Worm (Caenorhabditis elegans) whole organism, early embryonic: ENCODE measurements around the gene ugt-23.

Experiments
- B0310.2 ChIP-seq: sonication (generic microtip); optimal IDR thresholded peaks from 2 replicates; lab custom pipeline; 2016; ENCODE audit warnings: mild to moderate bottlenecking, missing genetic modification characterization, missing compliant biosample characterization
- F13C5.2 ChIP-seq: sonication (generic microtip); optimal IDR thresholded peaks from 2 replicates; lab custom pipeline; 2017; ENCODE audit warnings: mild to moderate bottlenecking, missing genetic modification characterization, inconsistent platforms, missing compliant biosample characterization
- aly-1 ChIP-seq: sonication (generic microtip); optimal IDR thresholded peaks from 2 replicates; lab custom pipeline; 2016; ENCODE audit warnings: missing genetic modification characterization, missing compliant biosample characterization
- ama-1 ChIP-seq: fragments of 150-350 bp; optimal IDR thresholded peaks from 2 replicates; lab custom pipeline; 2014
- ceh-13 ChIP-seq: fragments of 200-800 bp; sonication (Bioruptor generic); optimal IDR thresholded peaks from 2 replicates; lab custom pipeline; 2018; ENCODE audit warnings: mild to moderate bottlenecking, missing genetic modification characterization, missing compliant biosample characterization
- ceh-36 ChIP-seq: sonication (generic microtip); optimal IDR thresholded peaks from 2 replicates; lab custom pipeline; 2016; ENCODE audit warnings: missing genetic modification characterization, inconsistent platforms, missing compliant biosample characterization
- ets-7 ChIP-seq: sonication (generic microtip); optimal IDR thresholded peaks from 2 replicates; lab custom pipeline; 2016; ENCODE audit warnings: missing genotype, missing genetic modification characterization, missing compliant biosample characterization
- flt-1 ChIP-seq: fragments of 200-800 bp; sonication (Bioruptor generic); IDR thresholded peaks from 2 replicates; pipeline ENCODE4 v1.3.6; 2022; ENCODE audit warnings: missing genetic modification characterization, missing compliant biosample characterization
- hmbx-1 ChIP-seq: sonication (generic microtip); optimal IDR thresholded peaks from 2 replicates; lab custom pipeline; 2016; ENCODE audit warnings: mild to moderate bottlenecking, missing genetic modification characterization, missing compliant biosample characterization
- hmg-4 ChIP-seq: fragments of 200-800 bp; sonication (Bioruptor generic); optimal IDR thresholded peaks from 2 replicates; lab custom pipeline; 2018; ENCODE audit warnings: mild to moderate bottlenecking, missing genetic modification characterization, missing compliant biosample characterization
- hnd-1 ChIP-seq: sonication (generic microtip); optimal IDR thresholded peaks from 2 replicates; lab custom pipeline; 2016; ENCODE audit warnings: missing genetic modification characterization, missing compliant biosample characterization
- pes-1 ChIP-seq: fragments of 200-800 bp; sonication (Bioruptor generic); IDR thresholded peaks from 2 replicates; pipeline ENCODE4 v1.3.6; 2022; ENCODE audit warnings: missing genetic modification reagents, missing genetic modification characterization, missing compliant biosample characterization
- scrt-1 ChIP-seq: fragments of 200-800 bp; sonication (Bioruptor generic); IDR thresholded peaks from 2 replicates; pipeline ENCODE4 v1.3.6; 2022; ENCODE audit warnings: missing genetic modification characterization, missing compliant biosample characterization
- sea-1 ChIP-seq: fragments of 200-800 bp; sonication (Bioruptor generic); conservative IDR thresholded peaks from 2 replicates; pipeline ENCODE4 v1.3.6; 2022; ENCODE audit warnings: missing genetic modification characterization, missing compliant biosample characterization
- tbx-11 ChIP-seq: fragments of 200-800 bp; sonication (Bioruptor generic); IDR thresholded peaks from 2 replicates; pipeline ENCODE4 v1.3.6; 2022; ENCODE audit warnings: missing genetic modification characterization, missing compliant biosample characterization
- tbx-37 ChIP-seq: fragments of 200-800 bp; sonication (Bioruptor generic); conservative IDR thresholded peaks from 2 replicates; pipeline ENCODE4 v1.3.6; 2022; ENCODE audit warnings: missing genetic modification reagents, missing genetic modification characterization, missing compliant biosample characterization
- tra-4 ChIP-seq: sonication (generic microtip); optimal IDR thresholded peaks from 2 replicates; lab custom pipeline; 2017; ENCODE audit warnings: missing genetic modification characterization, missing compliant biosample characterization

The ugt-23 gene

DNA sequence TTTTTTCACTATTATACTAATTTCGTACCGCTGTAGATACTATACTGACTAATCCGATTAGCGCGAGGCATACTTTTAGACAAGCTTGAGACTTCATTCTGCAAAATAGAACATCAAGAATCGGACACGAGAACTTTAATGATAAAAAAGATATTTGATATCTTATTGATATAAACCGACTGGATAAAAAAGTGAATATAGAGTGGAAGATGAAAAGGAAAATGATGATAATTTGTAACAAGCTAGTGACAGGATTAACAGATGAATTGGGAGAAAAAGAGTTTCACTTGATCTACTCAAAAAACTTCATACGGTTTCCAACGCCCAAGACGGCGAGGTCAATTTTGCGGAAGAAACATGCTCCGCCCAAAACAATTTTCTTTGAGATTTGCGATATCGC lies 24.0 kb upstream of the ugt-23 start, which contains the start of gene nas-37:
nas-37 (minus strand) TSS at position 101 of the 400 bp plus-strand sequence.
- TF ChIP-seq ama-1: no peak
- no peak for TF ChIP-seq tbx-11 (GFP tag; lab: Robert Waterston, UW)

DNA sequence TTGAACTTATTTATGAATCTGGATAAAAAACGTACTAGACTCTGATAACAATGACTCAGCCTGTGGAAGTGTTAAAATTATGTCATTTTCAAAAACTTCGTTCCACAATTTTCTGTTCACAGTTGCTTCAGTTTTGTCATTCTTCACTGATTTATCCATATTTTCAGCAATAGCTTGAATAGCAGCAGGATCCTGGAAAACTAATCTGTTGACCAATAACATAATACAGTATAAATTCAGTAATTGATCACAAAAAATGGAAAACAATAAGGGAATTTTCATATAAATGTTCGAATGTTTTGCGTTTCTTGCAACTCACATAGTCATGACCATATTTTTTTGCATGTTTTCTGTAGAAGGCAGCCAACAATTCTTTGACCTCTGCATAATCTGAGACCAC lies 23.6 kb upstream of the ugt-23 start:
- TF ChIP-seq tra-4 (tag; lab: Kevin White, UChicago) (no peak), flt-1 (GFP tag; lab: Robert Waterston, UW) (no peak), scrt-1 (GFP tag; lab: Robert Waterston, UW) (no peak), aly-1 (tag; lab: Kevin White, UChicago) (no peak), tbx-37 (GFP tag; lab: Robert Waterston, UW) (no peak), ama-1 (no peak), hmg-4 (GFP tag; lab: Kevin White, UChicago) (no peak), ceh-13 (GFP tag; lab: Kevin White, UChicago) (no peak)

DNA sequence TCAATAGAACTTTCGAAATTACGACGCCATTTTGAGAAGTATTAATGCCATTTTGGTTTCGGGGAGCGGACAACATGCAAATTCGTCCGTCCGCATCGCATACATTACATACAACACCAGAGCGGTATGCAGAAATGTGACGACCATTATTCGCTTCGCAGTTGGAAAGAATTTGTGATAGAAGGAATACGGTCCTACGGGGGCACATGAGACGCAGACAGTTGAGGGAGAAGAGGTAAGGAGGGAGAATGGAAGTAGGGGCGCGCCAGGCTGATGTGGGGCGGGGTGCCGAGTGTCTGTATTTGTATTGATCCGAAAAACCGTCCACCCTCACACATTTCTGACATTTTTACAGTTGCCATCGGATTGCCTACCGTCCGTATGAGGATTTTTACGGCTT lies 16.4 kb upstream of the ugt-23 start:
- TF ChIP-seq ceh-36 (tag; lab: Kevin White, UChicago): no peak
- no peak for TF ChIP-seq pes-1 (GFP tag; lab: Robert Waterston, UW)
- no peak for TF ChIP-seq hmbx-1 (tag; lab: Kevin White, UChicago)
- no peak for TF ChIP-seq hnd-1
- no peak for TF ChIP-seq ama-1
- no peak for TF ChIP-seq flt-1 (GFP tag; lab: Robert Waterston, UW)
- no peak for TF ChIP-seq scrt-1 (GFP tag; lab: Robert Waterston, UW)
- TF ChIP-seq aly-1 (tag; lab: Kevin White, UChicago): no peak
- no peak for TF ChIP-seq F13C5.2 (tag; lab: Kevin White, UChicago)
- no peak for TF ChIP-seq ets-7 (tag; lab: Kevin White, UChicago)
- no peak for TF ChIP-seq ceh-13 (GFP tag; lab: Kevin White, UChicago)
- TF ChIP-seq tbx-11 (GFP tag; lab: Robert Waterston, UW): no peak
- TF ChIP-seq sea-1: no peak
- no peak for TF ChIP-seq tbx-37 (GFP tag; lab: Robert Waterston, UW)
- no peak for TF ChIP-seq B0310.2 (tag; lab: Kevin White, UChicago)
- TF ChIP-seq hmg-4 (GFP tag; lab: Kevin White, UChicago): no peak
- TF ChIP-seq tra-4 (tag; lab: Kevin White, UChicago): no peak

DNA sequence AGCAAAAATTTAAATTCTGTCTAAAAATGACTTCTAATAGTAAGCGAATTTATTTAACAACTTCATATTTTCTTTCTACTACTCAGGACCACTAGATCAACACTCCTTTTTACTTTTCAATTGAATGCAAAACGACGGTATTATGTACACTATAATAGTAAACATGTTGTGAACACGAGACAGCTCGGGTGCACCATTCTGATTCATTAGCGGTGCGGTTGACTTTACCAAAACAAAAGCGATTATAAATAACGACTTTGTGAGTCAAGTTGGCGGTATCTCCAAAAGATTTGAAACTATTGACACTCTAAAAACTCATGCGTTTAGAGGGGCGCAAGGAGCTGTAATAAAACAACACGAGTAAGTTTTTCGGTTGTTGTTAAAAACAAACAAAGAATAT lies 15.6 kb upstream of the ugt-23 start:
- TF ChIP-seq ceh-36 (tag; lab: Kevin White, UChicago) (no peak), hmg-4 (GFP tag; lab: Kevin White, UChicago) (no peak), B0310.2 (tag; lab: Kevin White, UChicago) (no peak), ama-1 (no peak), tbx-11 (GFP tag; lab: Robert Waterston, UW) (no peak), aly-1 (tag; lab: Kevin White, UChicago) (no peak), scrt-1 (GFP tag; lab: Robert Waterston, UW) (no peak), F13C5.2 (tag; lab: Kevin White, UChicago) (no peak), sea-1 (no peak), tbx-37 (GFP tag; lab: Robert Waterston, UW) (no peak), hmbx-1 (tag; lab: Kevin White, UChicago) (no peak), hnd-1 (no peak), tra-4 (tag; lab: Kevin White, UChicago) (no peak), flt-1 (GFP tag; lab: Robert Waterston, UW) (no peak), ets-7 (tag; lab: Kevin White, UChicago) (no peak), pes-1 (GFP tag; lab: Robert Waterston, UW) (no peak), ceh-13 (GFP tag; lab: Kevin White, UChicago) (no peak)

DNA sequence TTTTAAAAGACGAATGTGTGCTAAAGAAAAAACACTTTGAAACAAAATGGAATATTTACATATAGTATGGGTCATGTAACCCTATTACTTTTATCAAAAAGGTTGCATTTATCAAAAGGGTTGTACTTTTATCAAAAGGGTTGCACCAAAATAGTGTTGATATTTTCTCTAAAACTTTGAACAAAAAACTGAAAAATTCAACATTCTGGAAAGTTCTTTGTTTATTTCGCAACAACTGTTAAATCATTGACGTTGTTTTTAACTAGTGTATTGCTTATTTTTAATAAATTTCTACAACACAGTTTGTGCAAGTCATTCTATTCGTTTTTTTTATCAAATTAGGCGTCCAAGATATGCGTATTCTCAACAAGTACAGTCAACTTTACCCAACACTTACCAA lies 13.6 kb upstream of the ugt-23 start, which contains the start of the genes C17G1.5 and C17G1.14:
C17G1.5 (plus strand) TSS at position 266 of the 400 bp plus-strand sequence.
C17G1.14 (plus strand) TSS at position 277 of the 400 bp plus-strand sequence.
- TF ChIP-seq sea-1: no peak
- no peak for TF ChIP-seq tbx-11 (GFP tag; lab: Robert Waterston, UW)
- TF ChIP-seq pes-1 (GFP tag; lab: Robert Waterston, UW): no peak
- no peak for TF ChIP-seq tra-4 (tag; lab: Kevin White, UChicago)
- no peak for TF ChIP-seq hnd-1
- no peak for TF ChIP-seq hmbx-1 (tag; lab: Kevin White, UChicago)
- TF ChIP-seq ceh-36 (tag; lab: Kevin White, UChicago): no peak
- TF ChIP-seq B0310.2 (tag; lab: Kevin White, UChicago): no peak
- no peak for TF ChIP-seq ceh-13 (GFP tag; lab: Kevin White, UChicago)
- no peak for TF ChIP-seq ama-1
- no peak for TF ChIP-seq tbx-37 (GFP tag; lab: Robert Waterston, UW)

DNA sequence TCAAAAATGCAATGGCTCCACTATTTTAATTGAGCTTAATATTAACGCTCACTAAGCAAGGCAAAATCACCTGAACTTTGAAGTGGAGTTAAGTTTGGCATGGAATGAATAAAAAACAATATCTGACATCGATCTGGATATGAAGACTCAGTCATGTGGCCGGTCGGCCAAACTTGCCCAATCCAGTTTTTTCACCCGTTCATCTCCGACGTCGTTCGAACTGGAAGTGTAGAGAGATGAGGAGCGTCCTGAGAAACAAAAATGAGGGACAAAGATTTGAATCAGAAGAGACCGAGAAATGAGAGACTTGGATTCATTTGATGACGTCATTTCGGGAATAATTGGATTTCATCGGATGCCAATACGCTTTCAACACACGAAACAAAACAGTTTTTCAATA lies 13.1 kb upstream of the ugt-23 start:
- TF ChIP-seq B0310.2 (tag; lab: Kevin White, UChicago) (no peak), F13C5.2 (tag; lab: Kevin White, UChicago) (no peak)

DNA sequence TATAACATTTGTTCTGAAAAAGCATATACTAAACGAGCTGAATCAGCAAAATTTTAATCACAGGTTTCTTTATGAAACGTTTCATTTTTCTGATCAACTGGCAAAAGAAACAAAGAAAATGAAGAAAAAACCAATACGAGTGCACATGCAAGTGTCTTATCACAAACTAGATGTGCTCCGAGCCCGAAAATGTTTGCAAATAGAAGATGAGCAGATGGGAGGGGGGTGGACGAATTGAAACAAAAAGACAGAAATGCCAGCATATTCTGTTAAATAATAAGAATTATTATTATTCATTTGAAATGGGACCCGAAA lies 9.0 kb upstream of the ugt-23 start:
- TF ChIP-seq F13C5.2 (tag; lab: Kevin White, UChicago) (no peak), hmbx-1 (tag; lab: Kevin White, UChicago) (no peak), B0310.2 (tag; lab: Kevin White, UChicago) (no peak), hnd-1 (no peak), ama-1 (no peak), sea-1 (no peak), hmg-4 (GFP tag; lab: Kevin White, UChicago) (no peak), tra-4 (tag; lab: Kevin White, UChicago) (no peak), tbx-37 (GFP tag; lab: Robert Waterston, UW) (no peak), pes-1 (GFP tag; lab: Robert Waterston, UW) (no peak), ceh-13 (GFP tag; lab: Kevin White, UChicago) (no peak), flt-1 (GFP tag; lab: Robert Waterston, UW) (no peak), aly-1 (tag; lab: Kevin White, UChicago) (no peak), ceh-36 (tag; lab: Kevin White, UChicago) (no peak), tbx-11 (GFP tag; lab: Robert Waterston, UW) (no peak), scrt-1 (GFP tag; lab: Robert Waterston, UW) (no peak), ets-7 (tag; lab: Kevin White, UChicago) (no peak)
